Worm (Caenorhabditis elegans): Measurements from ENCODE around the gene H14A12.5.
A peak's percentile ranks its signal among the peaks of the same experiment; 100 is the strongest.

H14A12.5 gene

DNA sequence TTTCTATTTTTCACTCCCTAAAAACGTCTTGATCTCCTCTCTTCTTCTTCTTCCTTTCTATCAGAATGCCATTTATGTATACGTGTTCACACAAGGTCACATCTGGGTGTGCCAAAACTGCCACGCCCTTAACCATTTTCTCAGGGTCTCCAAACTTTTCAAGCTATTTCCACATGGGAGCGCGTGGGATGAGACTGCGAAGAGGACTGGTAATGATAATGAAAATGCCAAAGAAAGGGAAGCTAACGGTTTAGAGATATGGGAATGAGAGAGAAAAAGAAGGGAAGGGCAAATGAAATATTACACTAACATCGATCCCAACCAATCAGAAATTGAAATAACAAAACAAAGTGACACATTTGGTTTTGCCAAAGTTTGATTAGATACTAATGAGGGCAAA lies 19.4 kb upstream of the H14A12.5 start (continued):
- TF ChIP-seq ceh-16 (tag; optimal IDR thresholded peaks at IDR 0.05) (no peak), elt-1 (tag; optimal IDR thresholded peaks at IDR 0.05) (no peak), nhr-129 (tag; optimal IDR thresholded peaks at IDR 0.05) (peak; percentile 17), sma-3 (GFP tag; optimal IDR thresholded peaks at IDR 0.05) (peak; percentile 89), nhr-23 (tag; optimal IDR thresholded peaks at IDR 0.05) (no peak), sem-4 (tag; optimal IDR thresholded peaks at IDR 0.05) (no peak), blmp-1 (tag; optimal IDR thresholded peaks at IDR 0.05; ENCODE audit: insufficient read depth) (peak; percentile 86), ztf-11 (tag; optimal IDR thresholded peaks at IDR 0.05) (no peak), ceh-82 (tag; optimal IDR thresholded peaks at IDR 0.05) (no peak), ama-1 (optimal IDR thresholded peaks at IDR 0.05) (no peak), Y55F3AM.14 (GFP tag; optimal IDR thresholded peaks at IDR 0.05) (no peak), F13H6.1 (tag; optimal IDR thresholded peaks at IDR 0.05) (no peak), nhr-12 (tag; optimal IDR thresholded peaks at IDR 0.05) (no peak), peb-1 (tag; optimal IDR thresholded peaks at IDR 0.05) (no peak), snpc-4 (tag; optimal IDR thresholded peaks at IDR 0.05) (no peak), ztf-1 (GFP tag; conservative IDR thresholded peaks at IDR 0.05) (no peak), mbf-1 (tag; optimal IDR thresholded peaks at IDR 0.05) (no peak), lin-11 (tag; optimal IDR thresholded peaks at IDR 0.05) (no peak), gmeb-1 (tag; optimal IDR thresholded peaks at IDR 0.05) (no peak), unc-39 (tag; optimal IDR thresholded peaks at IDR 0.05) (no peak), lin-13 (GFP tag; optimal IDR thresholded peaks at IDR 0.05) (no peak), sma-9 (GFP tag; optimal IDR thresholded peaks at IDR 0.05) (peak; percentile 44), sma-9 (tag; optimal IDR thresholded peaks at IDR 0.05) (no peak), aly-2 (tag; optimal IDR thresholded peaks at IDR 0.05) (no peak)

DNA sequence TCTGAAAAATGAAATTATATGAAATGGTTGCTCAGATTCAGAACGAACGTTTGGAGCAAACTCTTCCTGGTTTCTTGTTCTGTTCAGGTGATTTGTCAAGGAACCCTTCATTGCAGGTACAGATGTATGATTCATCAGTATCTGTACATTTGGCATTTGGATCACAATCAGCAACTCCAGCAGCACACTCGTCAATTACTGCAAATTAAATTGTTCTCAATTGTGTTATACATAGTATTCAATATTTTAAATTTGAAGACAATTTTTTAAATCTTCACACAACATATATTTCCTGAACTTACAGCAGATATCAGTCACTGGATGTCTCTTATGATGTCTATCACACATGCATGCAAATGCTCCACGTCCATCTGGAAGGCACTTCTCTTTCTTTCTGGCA lies 15.9 kb upstream of the H14A12.5 start:
- TF ChIP-seq elt-1 (tag; optimal IDR thresholded peaks at IDR 0.05), result no peak
- no peak for TF ChIP-seq nhr-11 (tag; optimal IDR thresholded peaks at IDR 0.05)
- TF ChIP-seq ama-1 (optimal IDR thresholded peaks at IDR 0.05), result no peak
- no peak for TF ChIP-seq skn-1 (tag; optimal IDR thresholded peaks at IDR 0.05)
- no peak for TF ChIP-seq aly-2 (tag; optimal IDR thresholded peaks at IDR 0.05)
- TF ChIP-seq zag-1 (tag; optimal IDR thresholded peaks at IDR 0.05), result no peak
- TF ChIP-seq lsy-2 (tag; optimal IDR thresholded peaks at IDR 0.05), result no peak
- TF ChIP-seq ZK546.5 (tag; optimal IDR thresholded peaks at IDR 0.05), result no peak
- TF ChIP-seq nhr-25 (tag; optimal IDR thresholded peaks at IDR 0.05), result no peak
- TF ChIP-seq ztf-4 (tag; optimal IDR thresholded peaks at IDR 0.05), result no peak
- no peak for TF ChIP-seq unc-39 (tag; optimal IDR thresholded peaks at IDR 0.05)
- no peak for TF ChIP-seq nhr-10 (tag; optimal IDR thresholded peaks at IDR 0.05)
- no peak for TF ChIP-seq F13H6.1 (tag; optimal IDR thresholded peaks at IDR 0.05)
- TF ChIP-seq nhr-129 (tag; optimal IDR thresholded peaks at IDR 0.05), result no peak
- no peak for TF ChIP-seq nhr-77 (tag; optimal IDR thresholded peaks at IDR 0.05)
- no peak for TF ChIP-seq ztf-11 (tag; optimal IDR thresholded peaks at IDR 0.05)
- TF ChIP-seq peb-1 (tag; optimal IDR thresholded peaks at IDR 0.05), result no peak
- TF ChIP-seq mbf-1 (tag; optimal IDR thresholded peaks at IDR 0.05), result no peak
- no peak for TF ChIP-seq sma-9 (GFP tag; optimal IDR thresholded peaks at IDR 0.05)
- no peak for TF ChIP-seq sma-9 (tag; optimal IDR thresholded peaks at IDR 0.05)

DNA sequence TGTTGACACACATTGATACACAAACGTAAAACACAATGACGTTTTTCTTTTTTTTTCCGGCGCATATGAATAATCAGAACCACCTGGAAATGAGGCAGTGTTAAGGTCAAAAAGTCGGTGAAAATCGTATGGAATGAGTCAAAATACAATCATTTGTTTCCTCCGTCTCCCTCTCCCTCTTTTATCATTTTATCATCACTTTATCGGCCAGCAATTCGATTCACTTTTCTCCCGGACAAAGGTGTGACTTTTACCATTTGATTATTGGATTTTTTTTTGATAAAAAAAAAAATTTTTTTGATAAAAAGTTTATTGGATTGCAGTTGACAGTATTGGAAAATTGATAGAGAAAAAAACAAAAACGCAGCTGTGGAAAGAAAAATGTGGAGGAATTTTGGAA lies 10.1 kb upstream of the H14A12.5 start:
- TF ChIP-seq lin-39 (tag; optimal IDR thresholded peaks at IDR 0.05) (no peak), fos-1 (tag; optimal IDR thresholded peaks at IDR 0.05) (peak; percentile 98), gmeb-1 (tag; optimal IDR thresholded peaks at IDR 0.05) (peak; percentile 32), nhr-237 (tag; optimal IDR thresholded peaks at IDR 0.05) (no peak)

DNA sequence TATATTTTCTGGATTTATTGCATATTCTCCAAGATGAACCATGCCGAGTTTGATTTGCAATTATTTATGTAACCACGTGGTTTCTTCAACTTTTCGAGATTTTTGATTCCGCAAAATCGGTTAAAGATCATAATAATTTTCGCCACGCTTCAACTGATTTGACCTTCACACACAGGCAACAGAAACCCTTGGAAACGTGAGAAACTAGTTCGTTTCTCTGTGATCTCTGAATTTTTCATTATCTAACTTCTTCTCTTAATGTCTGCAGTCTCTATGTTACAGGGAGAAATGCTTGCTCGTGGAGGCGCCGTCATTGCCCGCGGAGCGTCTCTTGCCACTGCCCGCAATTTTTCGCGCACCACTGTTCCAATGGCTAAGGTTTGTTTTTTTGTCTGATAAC lies 3.5 kb downstream of the H14A12.5 start, which contains the start of gene fum-1:
Gene fum-1 (plus strand): TSS at position 259 of the 400 bp plus-strand sequence.
- TF ChIP-seq ceh-16 (tag; optimal IDR thresholded peaks at IDR 0.05), result no peak
- TF ChIP-seq ZK546.5 (tag; optimal IDR thresholded peaks at IDR 0.05), result no peak
- no peak for TF ChIP-seq skn-1 (tag; optimal IDR thresholded peaks at IDR 0.05)
- peak; percentile 70 for TF ChIP-seq crh-2 (tag; optimal IDR thresholded peaks at IDR 0.05)
- TF ChIP-seq elt-1 (tag; optimal IDR thresholded peaks at IDR 0.05), result no peak
- TF ChIP-seq ztf-1 (GFP tag; conservative IDR thresholded peaks at IDR 0.05), result no peak
- TF ChIP-seq ztf-4 (tag; optimal IDR thresholded peaks at IDR 0.05), result peak; percentile 41
- peak; percentile 39 for TF ChIP-seq lin-13 (GFP tag; optimal IDR thresholded peaks at IDR 0.05)
- TF ChIP-seq sma-9 (GFP tag; optimal IDR thresholded peaks at IDR 0.05), result peak; percentile 79
- TF ChIP-seq sma-9 (tag; optimal IDR thresholded peaks at IDR 0.05), result no peak
- no peak for TF ChIP-seq egl-27 (tag; optimal IDR thresholded peaks at IDR 0.05)
- TF ChIP-seq alr-1 (tag; optimal IDR thresholded peaks at IDR 0.05), result no peak
- peak; percentile 12 for TF ChIP-seq snpc-4 (tag; optimal IDR thresholded peaks at IDR 0.05)
- TF ChIP-seq mbf-1 (tag; optimal IDR thresholded peaks at IDR 0.05), result no peak
- TF ChIP-seq unc-62 (GFP tag; optimal IDR thresholded peaks at IDR 0.05), result no peak
- no peak for TF ChIP-seq Y55F3AM.14 (GFP tag; optimal IDR thresholded peaks at IDR 0.05)
- no peak for TF ChIP-seq ztf-11 (tag; optimal IDR thresholded peaks at IDR 0.05)
- peak; percentile 22 for TF ChIP-seq nhr-21 (tag; optimal IDR thresholded peaks at IDR 0.05)
- no peak for TF ChIP-seq zag-1 (tag; optimal IDR thresholded peaks at IDR 0.05)
- TF ChIP-seq nhr-237 (tag; optimal IDR thresholded peaks at IDR 0.05), result no peak
- TF ChIP-seq lsy-2 (tag; optimal IDR thresholded peaks at IDR 0.05), result peak in 1 of 2 experiments; percentile 69
- peak; percentile 79 for TF ChIP-seq nhr-25 (tag; optimal IDR thresholded peaks at IDR 0.05)
- TF ChIP-seq lin-11 (tag; optimal IDR thresholded peaks at IDR 0.05), result peak; percentile 2
- TF ChIP-seq ama-1 (optimal IDR thresholded peaks at IDR 0.05), result peak; percentile 41
- TF ChIP-seq nhr-23 (tag; optimal IDR thresholded peaks at IDR 0.05), result no peak
- TF ChIP-seq gmeb-1 (tag; optimal IDR thresholded peaks at IDR 0.05), result peak; percentile 59
- TF ChIP-seq R02D3.7 (tag; optimal IDR thresholded peaks at IDR 0.05), result no peak
- peak; percentile 7 for TF ChIP-seq blmp-1 (tag; optimal IDR thresholded peaks at IDR 0.05; ENCODE audit: insufficient read depth)
- peak in 1 of 2 experiments; percentile 63 for TF ChIP-seq mdl-1 (tag; optimal IDR thresholded peaks at IDR 0.05)
- TF ChIP-seq sem-4 (tag; optimal IDR thresholded peaks at IDR 0.05), result no peak
- no peak for TF ChIP-seq nhr-10 (tag; optimal IDR thresholded peaks at IDR 0.05)
- TF ChIP-seq dmd-4 (tag; optimal IDR thresholded peaks at IDR 0.05), result no peak
- TF ChIP-seq C34F6.9 (tag; optimal IDR thresholded peaks at IDR 0.05), result peak; percentile 64

Data from whole organism, L2 larva.